Worm (Caenorhabditis elegans): ENCODE measurements around the gene F52E4.5.
A peak's percentile ranks its signal among the peaks of the same experiment; 100 is the strongest.

F52E4.5 gene

DNA sequence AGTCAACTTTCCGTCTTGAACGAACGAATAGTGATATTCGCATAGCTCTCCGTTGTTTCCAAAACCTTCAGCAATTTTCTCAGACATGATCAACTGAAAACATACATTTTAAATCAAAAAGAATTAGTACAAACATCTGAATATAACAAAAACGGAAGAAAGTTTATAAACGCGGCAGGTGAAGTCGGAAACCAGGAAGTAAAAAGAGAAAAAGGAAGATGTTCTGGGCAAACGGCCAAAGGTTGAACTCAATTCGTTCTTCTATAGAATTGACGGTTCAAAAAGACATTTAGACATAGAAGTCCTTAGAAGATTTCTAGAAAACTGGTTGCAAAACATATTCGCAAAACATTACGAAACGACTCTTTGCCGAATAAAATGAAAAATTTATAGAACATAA is at the start of gene F52E4.5:
F52E4.5 (minus strand) TSS at position 101 of the 400 bp plus-strand sequence.
- no peak for TF ChIP-seq Y22D7AL.16 (tag; optimal IDR thresholded peaks at IDR 0.05)
- no peak for TF ChIP-seq che-1 (tag; optimal IDR thresholded peaks at IDR 0.05)
- TF ChIP-seq ceh-14 (tag; optimal IDR thresholded peaks at IDR 0.05) = no peak
- no peak for TF ChIP-seq unc-86 (tag; optimal IDR thresholded peaks at IDR 0.05)
- no peak for TF ChIP-seq hlh-8 (tag; optimal IDR thresholded peaks at IDR 0.05)
- TF ChIP-seq sox-4 (tag; optimal IDR thresholded peaks at IDR 0.05) = no peak
- TF ChIP-seq fkh-6 (tag; optimal IDR thresholded peaks at IDR 0.05) = no peak
- TF ChIP-seq ceh-30 (tag; optimal IDR thresholded peaks at IDR 0.05) = no peak
- TF ChIP-seq mec-3 (tag; optimal IDR thresholded peaks at IDR 0.05; ENCODE audit: borderline replicate concordance) = no peak
- no peak for TF ChIP-seq unc-55 (GFP tag; optimal IDR thresholded peaks at IDR 0.05)
- TF ChIP-seq T23F11.4 (GFP tag; optimal IDR thresholded peaks at IDR 0.05) = no peak
- TF ChIP-seq K02D7.2 (tag; optimal IDR thresholded peaks at IDR 0.05) = no peak

- no peak for TF ChIP-seq K02D7.2 (tag; optimal IDR thresholded peaks at IDR 0.05)
- no peak for TF ChIP-seq ttx-3 (tag; optimal IDR thresholded peaks at IDR 0.05)
- no peak for TF ChIP-seq ceh-24 (tag; optimal IDR thresholded peaks at IDR 0.05)
- no peak for TF ChIP-seq eyg-1 (tag; optimal IDR thresholded peaks at IDR 0.05)
- TF ChIP-seq hlh-13 (GFP tag; optimal IDR thresholded peaks at IDR 0.05) = no peak
- no peak for TF ChIP-seq T23F11.4 (GFP tag; optimal IDR thresholded peaks at IDR 0.05)
- TF ChIP-seq tbx-2 (tag; optimal IDR thresholded peaks at IDR 0.05) = no peak
- no peak for TF ChIP-seq ceh-45 (GFP tag; IDR thresholded peaks at IDR 0.05)
These were observed 48.0 kb upstream of the F52E4.5 start, which contains the start of gene K10B3.1 for ce11 chrX:3135186-3135585. K10B3.1 (plus strand) TSS chrX:3135486.

DNA sequence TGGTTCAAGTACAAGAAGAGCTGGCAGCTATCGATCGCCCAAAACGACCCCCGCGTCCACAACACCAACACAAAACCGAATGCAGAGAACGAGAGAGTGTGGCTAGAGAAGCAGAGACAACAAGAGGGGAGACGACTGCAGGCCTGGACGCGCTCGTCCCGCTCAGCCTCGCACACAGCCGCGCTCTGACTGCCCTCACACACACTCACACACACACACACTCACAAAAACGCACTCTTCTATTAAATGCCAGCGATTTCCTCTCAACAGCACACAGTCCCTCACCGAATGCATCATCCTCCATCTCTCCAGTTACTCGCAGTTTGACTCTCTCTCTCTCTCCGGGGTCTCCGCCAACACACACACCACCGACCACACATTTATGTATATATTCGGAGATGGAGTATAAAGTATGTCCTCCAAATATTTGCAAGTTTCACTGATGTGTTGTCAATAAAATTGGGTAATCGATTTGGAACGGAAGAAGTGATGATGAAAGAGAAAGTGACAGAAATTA is 40.5 kb upstream of the F52E4.5 start:
- TF ChIP-seq nhr-232 (tag; optimal IDR thresholded peaks at IDR 0.05) = peak; percentile 16
- peak; percentile 62 for TF ChIP-seq pat-9 (tag; optimal IDR thresholded peaks at IDR 0.05)
- peak; percentile 80 for TF ChIP-seq hlh-6 (tag; optimal IDR thresholded peaks at IDR 0.05)
- no peak for TF ChIP-seq pha-4 (tag; optimal IDR thresholded peaks at IDR 0.05)
- no peak for TF ChIP-seq mec-3 (tag; optimal IDR thresholded peaks at IDR 0.05; ENCODE audit: borderline replicate concordance)
- TF ChIP-seq fkh-6 (tag; optimal IDR thresholded peaks at IDR 0.05) = peak; percentile 56
- TF ChIP-seq Y22D7AL.16 (tag; optimal IDR thresholded peaks at IDR 0.05) = peak; percentile 42
- TF ChIP-seq sdc-2 (tag; optimal IDR thresholded peaks at IDR 0.05) = peak; percentile 88
- TF ChIP-seq ceh-31 (tag; optimal IDR thresholded peaks at IDR 0.05) = peak; percentile 99
- TF ChIP-seq ceh-9 (tag; optimal IDR thresholded peaks at IDR 0.05) = no peak
- peak; percentile 57 for TF ChIP-seq ets-4 (tag; optimal IDR thresholded peaks at IDR 0.05)
- TF ChIP-seq ttx-3 (tag; optimal IDR thresholded peaks at IDR 0.05) = no peak
- no peak; the same call in 1 of the 2 replicates for TF ChIP-seq unc-3 (GFP tag; conservative IDR thresholded peaks at IDR 0.05)
- TF ChIP-seq unc-3 (tag; optimal IDR thresholded peaks at IDR 0.05) = peak; percentile 43
- peak; percentile 77 for TF ChIP-seq dmd-4 (tag; optimal IDR thresholded peaks at IDR 0.05; ENCODE audit: borderline replicate concordance)
- TF ChIP-seq fax-1 (tag; optimal IDR thresholded peaks at IDR 0.05) = peak; percentile 43
- peak; percentile 94 for TF ChIP-seq unc-42 (tag; optimal IDR thresholded peaks at IDR 0.05)
- peak; percentile 52 for TF ChIP-seq unc-86 (tag; optimal IDR thresholded peaks at IDR 0.05)
- TF ChIP-seq T23F11.4 (GFP tag; optimal IDR thresholded peaks at IDR 0.05) = peak; percentile 72
- peak; percentile 97 for TF ChIP-seq ceh-34 (tag; optimal IDR thresholded peaks at IDR 0.05)
- TF ChIP-seq sox-4 (tag; optimal IDR thresholded peaks at IDR 0.05) = peak; percentile 74
- peak; percentile 52 for TF ChIP-seq ceh-6 (GFP tag; optimal IDR thresholded peaks at IDR 0.05)
- peak; percentile 75 for TF ChIP-seq ceh-14 (tag; optimal IDR thresholded peaks at IDR 0.05)
- peak; percentile 65 for TF ChIP-seq lim-6 (tag; optimal IDR thresholded peaks at IDR 0.05)
- TF ChIP-seq ceh-22 (tag; optimal IDR thresholded peaks at IDR 0.05) = peak; percentile 90
- peak; percentile 55 for TF ChIP-seq elt-2 (tag; optimal IDR thresholded peaks at IDR 0.05)
- TF ChIP-seq nhr-11 (tag; optimal IDR thresholded peaks at IDR 0.05) = no peak
- peak; percentile 88 for TF ChIP-seq syd-9 (tag; optimal IDR thresholded peaks at IDR 0.05)
- peak; percentile 76 for TF ChIP-seq F13H6.1 (tag; optimal IDR thresholded peaks at IDR 0.05)
- no peak for TF ChIP-seq npax-4 (tag; optimal IDR thresholded peaks at IDR 0.05)
- TF ChIP-seq eyg-1 (tag; optimal IDR thresholded peaks at IDR 0.05) = peak; percentile 59
- TF ChIP-seq elt-4 (tag; optimal IDR thresholded peaks at IDR 0.05) = no peak
- peak; percentile 65 for TF ChIP-seq ceh-48 (tag; optimal IDR thresholded peaks at IDR 0.05)
- peak; percentile 51 for TF ChIP-seq pqm-1 (tag; optimal IDR thresholded peaks at IDR 0.05)
- TF ChIP-seq ref-2 (tag; optimal IDR thresholded peaks at IDR 0.05) = peak; percentile 92
- no peak for TF ChIP-seq zip-5 (tag; optimal IDR thresholded peaks at IDR 0.05)
- no peak for TF ChIP-seq C38D4.7 (GFP tag; optimal IDR thresholded peaks at IDR 0.05)
- peak; percentile 16; the same call in 1 of the 2 replicates for TF ChIP-seq sox-2 (GFP tag; IDR thresholded peaks at IDR 0.05)
- no peak for TF ChIP-seq ceh-45 (GFP tag; IDR thresholded peaks at IDR 0.05)
- peak; percentile 31 for TF ChIP-seq madf-2 (tag; optimal IDR thresholded peaks at IDR 0.05)
